Fruit fly (Drosophila melanogaster) whole organism, larva: ENCODE results near the gene Smu1.
A peak's percentile ranks its signal among the peaks of the same experiment; 100 is the strongest.

Source experiments
- noc ChIP-seq: fragments of 200-800 bp; sonication (Bioruptor generic); optimal IDR thresholded peaks from 3 replicates; lab custom pipeline; 2019; ENCODE audit warnings: missing biosample characterization, mild to moderate bottlenecking, missing genetic modification characterization, moderate library complexity

Gene Smu1

DNA sequence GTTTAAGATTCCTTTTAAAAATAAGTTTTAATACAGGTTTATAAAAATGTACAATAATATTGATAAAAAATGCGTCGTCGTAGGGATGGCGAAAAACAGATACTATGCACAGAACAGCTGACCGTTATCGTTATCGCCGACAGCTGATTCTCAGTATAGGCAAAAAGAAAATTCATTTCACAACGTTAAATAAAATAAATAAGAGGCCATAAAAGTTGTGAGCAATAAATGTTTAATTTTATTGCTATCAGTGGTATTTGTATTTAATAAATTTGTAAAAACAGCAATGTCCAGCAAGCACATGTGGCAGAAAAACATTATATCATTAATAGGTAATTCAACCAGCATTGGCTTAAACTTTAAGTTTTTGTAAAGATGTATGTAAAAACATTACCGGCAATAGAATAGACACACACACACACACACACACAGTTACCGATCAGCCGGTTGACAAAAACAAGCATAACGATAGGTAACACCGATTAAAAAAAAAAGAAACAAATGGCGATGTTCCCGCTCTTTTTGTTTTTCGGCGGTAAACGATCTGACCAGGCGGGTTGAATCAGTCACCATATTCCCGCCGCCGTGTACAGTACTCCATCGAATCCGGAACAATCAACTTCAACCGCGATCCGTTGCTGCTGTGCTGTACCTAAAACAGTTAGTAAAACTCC lies at the start of gene Smu1, which contains the start of gene dnk:
TSS of gene Smu1 (minus strand) at position 462 of the 674 bp plus-strand sequence.
TSS of gene dnk (plus strand) at position 133 of the 674 bp plus-strand sequence.
- TF ChIP-seq noc (tag; lab: Kevin White, UChicago), result no peak

DNA sequence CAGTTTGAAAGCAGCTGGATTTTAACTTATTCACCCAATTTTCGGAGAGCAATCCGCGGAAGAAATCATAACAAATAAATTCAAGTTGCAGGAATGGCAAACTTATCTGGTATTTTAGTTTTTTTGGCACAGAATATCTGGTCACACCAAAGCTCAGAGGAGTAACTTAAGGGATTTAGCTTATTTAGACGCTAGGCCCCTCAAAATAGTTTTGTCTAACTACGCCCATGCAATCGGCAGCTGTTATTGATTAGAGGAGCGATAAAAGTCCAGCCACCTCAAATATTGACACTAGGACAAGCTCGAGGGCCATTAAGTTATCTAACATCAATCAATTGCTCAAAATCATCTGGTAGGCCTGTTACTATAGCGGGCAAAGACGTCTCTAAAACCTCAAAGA lies 47.6 kb upstream of the Smu1 start, which contains the start of the genes GatA and P5cr:
TSS of gene GatA (minus strand) at position 100 of the 400 bp plus-strand sequence.
TSS of gene P5cr (plus strand) at position 174 of the 400 bp plus-strand sequence.
- TF ChIP-seq noc (tag; lab: Kevin White, UChicago), result peak; percentile 78

DNA sequence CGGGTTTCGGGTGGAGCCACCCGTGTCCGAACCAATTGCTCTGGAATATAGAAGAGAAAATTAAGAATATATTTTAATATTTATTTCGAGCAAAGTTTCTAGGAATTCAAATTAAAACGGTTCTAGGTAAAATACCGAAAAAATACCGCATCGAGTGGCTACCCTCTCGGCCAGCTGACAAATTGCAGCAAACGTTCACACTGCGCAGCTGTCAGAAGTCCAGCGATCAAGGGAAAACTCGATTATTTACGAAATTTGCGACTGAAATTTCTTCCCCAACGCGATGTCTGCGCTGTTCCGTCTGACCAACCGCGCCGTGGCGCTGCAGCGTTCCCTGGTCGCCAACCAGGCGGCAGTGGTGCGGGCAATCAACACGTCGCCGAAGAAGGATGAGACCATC lies 46.0 kb upstream of the Smu1 start, which contains the start of gene NP15.6:
TSS of gene NP15.6 (plus strand) at position 204 of the 400 bp plus-strand sequence.
- TF ChIP-seq noc (tag; lab: Kevin White, UChicago), result no peak

DNA sequence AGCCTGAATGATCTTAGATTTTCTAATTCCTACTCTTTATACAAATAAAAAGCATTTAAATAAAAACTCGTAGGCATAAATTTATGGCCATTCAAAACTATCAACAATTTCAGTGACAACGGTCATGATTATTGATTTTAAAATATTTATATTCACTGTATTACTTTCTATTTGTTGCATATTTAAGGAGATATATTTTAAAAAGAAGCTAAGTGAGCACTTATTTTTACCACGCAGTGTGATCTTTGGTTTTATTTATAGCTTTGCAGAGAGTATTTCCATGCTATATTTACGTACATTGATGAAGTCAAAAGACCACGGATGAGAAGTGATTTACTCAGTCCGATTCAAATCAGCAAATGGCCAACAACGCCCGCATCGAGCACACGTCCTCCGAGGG lies 43.6 kb upstream of the Smu1 start, which contains the start of gene CG14285:
TSS of gene CG14285 (plus strand) at position 339 of the 400 bp plus-strand sequence.
- TF ChIP-seq noc (tag; lab: Kevin White, UChicago), result no peak

DNA sequence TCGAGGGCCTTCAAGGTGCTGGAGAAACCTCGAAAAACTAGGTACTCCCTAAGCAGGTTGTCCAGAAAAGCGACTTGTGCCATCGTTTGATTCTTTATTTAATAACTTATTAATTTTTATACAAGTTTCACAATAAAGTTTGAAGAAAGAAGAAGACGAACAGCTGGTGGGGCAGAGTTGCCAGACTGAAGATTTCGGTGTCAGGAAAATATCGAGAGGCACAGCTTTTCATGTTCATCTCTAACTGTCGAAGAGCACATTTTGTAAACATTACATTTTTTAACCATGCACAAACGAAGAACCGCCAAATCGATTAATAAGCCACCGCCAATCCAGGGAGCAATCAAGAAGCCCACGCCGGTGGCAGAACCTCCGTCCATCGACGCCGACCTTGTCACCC lies 42.7 kb upstream of the Smu1 start, which contains the start of the genes CG6005 and CG14286:
TSS of gene CG6005 (minus strand) at position 169 of the 400 bp plus-strand sequence.
TSS of gene CG14286 (plus strand) at position 231 of the 400 bp plus-strand sequence.
- no peak for TF ChIP-seq noc (tag; lab: Kevin White, UChicago)

DNA sequence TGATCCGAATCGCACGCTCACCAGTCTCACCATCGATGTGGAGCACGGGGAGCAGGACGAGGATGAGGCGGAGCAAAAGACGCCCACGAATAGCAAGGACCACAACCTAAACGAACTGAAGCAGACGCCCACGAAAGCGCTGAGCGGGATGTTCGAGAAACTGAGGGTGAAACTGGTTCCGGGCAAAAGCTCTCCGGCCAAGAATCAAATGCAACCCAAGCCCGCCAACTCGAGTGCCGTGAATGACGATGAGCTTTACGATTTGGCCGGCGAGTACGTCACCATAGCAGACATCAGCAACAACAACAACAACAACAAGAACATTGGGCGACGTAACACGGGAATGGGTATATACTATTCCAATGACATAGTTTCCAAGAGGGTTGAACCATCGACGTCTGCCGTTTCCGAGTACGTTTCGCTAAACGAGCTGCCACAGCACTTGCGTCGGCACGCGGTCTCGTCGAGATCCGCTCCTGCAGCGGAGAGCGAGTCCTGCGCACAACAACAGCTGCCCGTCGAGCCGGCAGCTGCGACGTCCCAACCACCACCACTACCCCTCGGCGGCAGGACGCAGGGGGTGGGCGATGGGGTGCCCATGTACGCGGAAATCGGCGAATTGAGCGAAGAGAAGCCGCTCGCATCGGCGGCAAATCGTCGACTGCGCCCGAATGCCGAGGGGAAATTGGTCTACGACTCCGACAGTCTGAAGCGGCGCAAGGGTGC lies 36.4 kb upstream of the Smu1 start:
- TF ChIP-seq noc (tag; lab: Kevin White, UChicago), result no peak

DNA sequence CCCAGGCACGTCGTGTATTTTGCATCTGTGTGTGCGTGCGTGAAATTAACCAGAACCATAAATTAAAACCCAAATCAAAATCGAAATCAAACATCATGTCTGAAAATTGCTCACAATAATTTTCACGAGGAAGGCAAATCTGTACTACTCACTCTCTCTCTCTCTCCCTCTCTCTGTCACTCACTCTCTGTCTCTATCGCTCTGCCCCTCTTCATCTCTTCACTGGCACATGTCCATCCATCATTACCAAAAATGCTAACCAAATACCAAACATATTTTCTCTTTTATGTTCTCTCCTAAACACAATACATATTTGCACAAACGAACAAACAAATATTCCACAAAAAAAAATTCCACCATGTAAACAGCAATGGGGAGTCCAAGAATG lies 34.3 kb upstream of the Smu1 start:
- TF ChIP-seq noc (tag; lab: Kevin White, UChicago), result no peak

DNA sequence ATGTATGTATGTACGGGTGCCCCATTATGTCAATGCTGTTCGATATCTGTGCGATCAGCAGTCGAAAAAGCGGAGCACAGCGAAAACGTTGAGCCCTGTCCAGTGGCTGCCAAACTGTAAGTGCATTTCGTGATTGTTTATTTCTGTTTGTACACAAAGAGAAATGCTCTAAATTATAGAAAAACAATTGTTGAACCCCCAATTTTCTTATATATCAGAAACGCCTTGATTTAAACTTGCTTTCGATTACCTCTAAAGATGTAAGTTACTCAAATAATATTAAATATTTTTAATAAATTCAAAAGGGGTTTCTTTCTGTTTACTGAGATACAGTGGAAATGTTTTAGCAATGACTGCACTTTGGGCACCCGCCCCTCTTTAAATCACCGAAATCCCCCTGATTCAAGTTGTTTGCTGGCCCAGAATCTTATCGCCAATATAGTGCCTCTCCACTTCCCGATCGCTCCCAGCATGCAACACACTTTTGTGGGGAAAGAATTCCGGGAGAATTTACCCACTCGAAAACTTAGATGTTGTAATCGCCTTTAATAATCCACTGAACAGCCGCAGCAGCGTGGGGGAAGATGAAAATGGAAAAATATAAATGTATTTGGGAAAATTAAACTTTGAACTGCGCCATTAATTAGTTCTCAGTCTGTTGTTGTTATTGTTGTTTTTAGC lies 33.8 kb upstream of the Smu1 start:
- no peak for TF ChIP-seq noc (tag; lab: Kevin White, UChicago)

DNA sequence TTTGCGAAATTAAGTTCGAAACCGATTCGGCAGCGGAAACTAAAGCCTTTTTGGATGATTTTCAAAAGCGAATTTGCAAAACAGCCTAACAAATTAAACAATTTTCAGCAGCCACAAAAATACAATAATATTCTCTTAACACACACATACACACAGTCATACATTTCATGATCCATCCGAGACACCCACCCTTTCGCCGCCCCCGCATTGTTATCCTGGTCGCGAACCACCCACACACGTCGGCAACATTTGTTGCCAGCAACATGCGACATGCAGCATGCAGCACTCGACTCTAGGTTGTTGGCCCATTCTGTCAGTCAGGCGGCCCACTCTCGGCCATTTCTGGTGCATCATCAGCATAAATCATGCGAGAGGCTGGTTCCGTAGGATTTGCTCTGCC lies 32.9 kb upstream of the Smu1 start:
- no peak for TF ChIP-seq noc (tag; lab: Kevin White, UChicago)

DNA sequence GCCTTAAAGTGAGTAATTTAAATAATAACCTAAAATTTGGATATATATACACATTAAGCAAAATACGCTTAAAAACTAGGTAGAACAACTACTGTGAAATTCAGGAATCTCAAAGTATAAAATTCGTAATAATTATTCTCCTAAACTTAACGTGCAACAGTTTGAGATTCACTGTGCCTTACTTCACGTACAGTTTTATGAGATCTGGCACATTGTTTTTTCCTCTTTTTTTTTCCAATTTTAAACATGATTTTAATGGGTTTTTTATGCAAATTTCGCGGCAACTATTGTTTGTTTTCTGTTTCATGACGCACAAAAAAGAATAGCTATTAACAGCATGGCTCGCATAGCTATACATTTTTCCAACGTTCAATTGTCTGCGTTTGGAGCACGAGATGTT lies 30.8 kb upstream of the Smu1 start:
- no peak for TF ChIP-seq noc (tag; lab: Kevin White, UChicago)

DNA sequence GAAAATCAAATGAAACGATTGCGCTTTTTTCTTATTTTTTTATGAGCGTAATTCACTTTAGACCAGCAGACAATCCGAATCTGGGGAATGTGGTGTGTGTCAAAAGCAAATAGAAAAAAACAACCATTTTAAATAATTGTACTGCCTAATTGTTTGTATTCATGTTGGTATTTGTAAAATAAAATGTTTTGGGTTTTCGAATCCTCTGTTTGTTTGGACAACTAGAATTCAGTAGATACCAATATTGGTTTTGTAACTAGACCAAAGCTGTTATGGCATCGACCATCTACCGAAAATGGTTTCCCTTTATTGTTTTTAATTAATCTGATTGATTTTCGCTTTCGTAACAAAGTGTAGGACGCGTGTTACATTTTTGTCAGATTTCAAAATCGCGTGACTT lies 29.8 kb upstream of the Smu1 start:
- no peak for TF ChIP-seq noc (tag; lab: Kevin White, UChicago)

DNA sequence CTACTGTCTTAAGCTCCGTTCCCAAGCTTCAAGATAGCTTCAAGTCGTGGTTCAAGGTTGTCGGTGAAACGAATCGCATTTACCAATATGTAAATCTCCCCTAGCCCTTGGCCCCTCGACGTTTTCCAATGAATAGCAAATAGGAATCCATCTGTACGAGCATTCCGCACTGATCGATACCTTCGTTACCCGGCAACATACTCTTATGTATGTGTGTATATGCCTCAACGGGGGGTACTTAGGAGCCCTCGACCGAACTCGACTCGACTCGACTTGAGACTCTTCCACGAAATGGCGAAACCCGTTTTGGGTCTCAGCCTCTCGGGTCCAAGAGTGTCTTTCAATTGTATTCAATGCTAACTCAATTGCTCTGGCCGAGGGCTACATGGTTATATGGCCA lies 20.6 kb upstream of the Smu1 start:
- TF ChIP-seq noc (tag; lab: Kevin White, UChicago), result no peak

DNA sequence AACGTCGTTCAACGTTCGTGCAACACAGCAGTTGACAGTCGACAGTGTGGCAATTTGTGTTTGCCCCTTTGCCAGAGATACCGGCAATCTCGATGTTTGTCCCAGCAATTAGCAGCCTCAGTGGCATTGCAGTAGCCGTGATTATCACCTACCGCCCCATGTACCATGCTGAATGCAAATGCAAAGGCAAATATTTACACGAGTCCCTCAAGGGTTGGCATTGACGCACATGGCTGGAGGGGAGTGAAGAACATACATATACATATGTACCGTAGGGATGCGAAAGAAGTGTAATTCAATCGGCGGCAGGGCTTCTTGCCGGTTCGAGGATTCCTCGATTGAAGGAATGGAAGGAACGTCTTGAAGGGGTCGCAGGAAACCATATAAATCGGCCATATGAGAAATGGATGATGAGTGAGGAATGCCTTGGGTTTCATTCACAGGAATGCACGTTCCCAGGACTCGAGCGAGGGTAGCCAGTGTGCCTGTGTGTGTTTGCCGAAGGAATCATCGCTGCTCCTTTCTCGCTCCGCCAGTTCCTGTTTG lies 18.9 kb upstream of the Smu1 start:
- TF ChIP-seq noc (tag; lab: Kevin White, UChicago), result no peak

DNA sequence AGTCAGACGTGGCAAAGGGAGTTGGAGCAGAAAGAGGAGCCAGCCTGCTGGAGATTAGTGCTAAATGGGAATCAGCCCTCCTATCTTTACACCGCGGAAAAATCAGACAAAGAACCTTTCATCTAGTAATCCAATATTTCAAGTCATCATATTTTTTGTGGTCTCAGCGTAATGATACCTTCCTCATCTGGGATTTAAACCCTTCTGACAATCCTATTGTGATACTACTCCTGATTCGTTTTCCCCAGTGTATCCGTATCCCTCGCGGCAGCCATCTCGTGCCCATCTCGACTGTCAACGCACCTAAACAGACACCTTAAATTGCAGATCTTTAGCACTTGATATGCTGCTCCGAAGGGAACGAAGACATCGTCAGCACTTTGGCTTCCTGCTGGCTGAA lies 17.2 kb upstream of the Smu1 start:
- no peak for TF ChIP-seq noc (tag; lab: Kevin White, UChicago)
